Worm (Caenorhabditis elegans): ENCODE results near the gene sms-3.

ce11 chrIII:1638345-1638744 lies 37.4 kb upstream of the sms-3 start:
- TF ChIP-seq nhr-237 (tag; optimal IDR thresholded peaks at IDR 0.05) = no peak
- TF ChIP-seq unc-39 (tag; optimal IDR thresholded peaks at IDR 0.05) = no peak
- TF ChIP-seq nhr-28 (tag; optimal IDR thresholded peaks at IDR 0.05) = no peak
- TF ChIP-seq mep-1 (tag; optimal IDR thresholded peaks at IDR 0.05) = no peak
- TF ChIP-seq blmp-1 (tag; optimal IDR thresholded peaks at IDR 0.05) = no peak
- TF ChIP-seq ces-1 (GFP tag; optimal IDR thresholded peaks at IDR 0.05) = no peak

Data from whole organism, mixed stage, embryonic.